Worm (Caenorhabditis elegans): ENCODE data around the gene K09F6.10.
A peak's percentile ranks its signal among the peaks of the same experiment; 100 is the strongest.

DNA sequence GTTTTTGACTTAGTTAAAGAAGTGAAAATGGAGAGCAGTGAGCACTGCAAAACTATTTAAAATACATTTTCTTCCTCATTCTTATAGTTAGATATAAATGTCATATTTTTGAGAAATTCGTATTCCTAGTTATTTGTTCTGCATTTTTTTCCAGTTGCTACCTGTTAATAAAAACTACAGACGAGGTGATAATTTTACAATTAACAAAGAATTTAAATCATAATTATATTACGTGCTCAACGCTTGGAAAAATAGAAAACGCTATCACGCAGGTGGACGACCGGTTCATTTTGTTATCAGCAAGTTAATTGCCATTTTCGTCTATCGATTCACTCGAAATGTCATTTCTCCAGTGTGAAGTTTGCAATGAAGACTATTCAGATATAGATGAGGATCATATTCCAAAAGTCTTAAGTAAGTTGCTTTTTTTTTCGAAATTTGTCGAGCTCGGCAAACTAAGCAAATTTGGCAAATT, 29.2 kb upstream of the K09F6.10 start, which contains the start of the genes ZK1240.5 and ZK1240.9:
- TF ChIP-seq nhr-28 (tag; optimal IDR thresholded peaks at IDR 0.05), result peak; percentile 26
- peak in 1 of 2 experiments; percentile 72 for TF ChIP-seq unc-62 (GFP tag; optimal IDR thresholded peaks at IDR 0.05 in 1 of 2)
- no peak for TF ChIP-seq unc-62 (tag; optimal IDR thresholded peaks at IDR 0.05)
- no peak for TF ChIP-seq nhr-237 (tag; optimal IDR thresholded peaks at IDR 0.05)
